Worm (Caenorhabditis elegans) whole organism, mixed stage, embryonic: Measurements from ENCODE around the gene Y43F8B.29.

ENCODE experiments used
- lsy-2 ChIP-seq: fragments of 150-350 bp; optimal IDR thresholded peaks from 2 replicates; lab custom pipeline; 2014; ENCODE audit warnings: missing biosample characterization, missing genetic modification characterization
- snpc-4 ChIP-seq: fragments of 150-350 bp; optimal IDR thresholded peaks from 2 replicates; lab custom pipeline; 2014; ENCODE audit warnings: missing biosample characterization, missing genetic modification characterization

DNA sequence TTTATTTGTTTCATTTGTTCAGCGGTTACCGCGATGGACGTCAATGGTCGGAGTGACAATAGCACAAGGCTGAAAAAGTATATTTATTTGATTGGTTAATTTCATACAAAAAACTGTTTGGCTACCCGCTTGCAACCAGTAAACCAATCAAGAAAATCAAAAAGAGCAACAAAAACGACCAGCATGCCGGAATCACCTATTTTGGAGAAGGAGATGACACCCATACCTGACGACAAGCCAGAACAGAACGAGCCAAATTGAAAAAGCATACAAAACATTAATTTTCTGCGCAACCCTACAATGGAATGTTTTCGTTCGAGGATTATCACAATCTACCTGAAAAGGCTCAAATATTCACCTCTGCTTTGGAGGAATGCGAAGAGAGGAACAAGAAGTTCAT is 941 bp upstream of the Y43F8B.29 start, which contains the start of gene Y43F8B.7:
- TF ChIP-seq snpc-4 (no peak), lsy-2 (tag; lab: Kevin White, UChicago) (no peak)
